Fruit fly (Drosophila melanogaster): ENCODE measurements around the gene gpp.
A peak's percentile ranks its signal among the peaks of the same experiment; 100 is the strongest.

gpp gene

dm6 chr3R:6406566-6407098 lies at the start of gene gpp:
TSS of gene gpp (plus strand) at chr3R:6406855.
- no peak for TF ChIP-seq CG8478 (optimal IDR thresholded peaks at IDR 0.05)
- TF ChIP-seq CTCF (optimal IDR thresholded peaks at IDR 0.05) = peak in 1 of 2 experiments; percentile 5

dm6 chr3R:6368100-6368499 lies 38.6 kb upstream of the gpp start, which contains the start of gene CG42724:
TSS of gene CG42724 (minus strand) at chr3R:6368288.
- TF ChIP-seq CG8478 (optimal IDR thresholded peaks at IDR 0.05) (no peak), CTCF (optimal IDR thresholded peaks at IDR 0.05) (peak in 1 of 2 experiments; percentile 9)

- TF ChIP-seq CG8478 (optimal IDR thresholded peaks at IDR 0.05) = no peak
- TF ChIP-seq CTCF (optimal IDR thresholded peaks at IDR 0.05) = peak in 1 of 2 experiments; percentile 18
These were observed 38.0 kb upstream of the gpp start, which contains the start of gene CG10286 for dm6 chr3R:6368550-6369238. TSS of gene CG10286 (plus strand) at chr3R:6368965.

- TF ChIP-seq CG8478 (optimal IDR thresholded peaks at IDR 0.05) = no peak
- TF ChIP-seq CTCF (optimal IDR thresholded peaks at IDR 0.05) = no peak
These were observed 32.9 kb upstream of the gpp start for dm6 chr3R:6373512-6374306.

dm6 chr3R:6374307-6374574 lies 32.4 kb upstream of the gpp start, which contains the start of gene CG42564:
TSS of gene CG42564 (plus strand) at chr3R:6374475.
- TF ChIP-seq CTCF (optimal IDR thresholded peaks at IDR 0.05) = no peak
- no peak for TF ChIP-seq CG8478 (optimal IDR thresholded peaks at IDR 0.05)

- TF ChIP-seq CTCF (optimal IDR thresholded peaks at IDR 0.05) (no peak), CG8478 (optimal IDR thresholded peaks at IDR 0.05) (no peak)
These were observed 30.7 kb upstream of the gpp start, which contains the start of gene CRAT for dm6 chr3R:6375944-6376343. TSS of gene CRAT (minus strand) at chr3R:6376044.

dm6 chr3R:6377497-6377896 lies 29.2 kb upstream of the gpp start, which contains the start of gene CG42537:
TSS of gene CG42537 (plus strand) at chr3R:6377797.
- no peak for TF ChIP-seq CTCF (optimal IDR thresholded peaks at IDR 0.05)
- TF ChIP-seq CG8478 (optimal IDR thresholded peaks at IDR 0.05) = no peak

- TF ChIP-seq CTCF (optimal IDR thresholded peaks at IDR 0.05) = no peak
- no peak for TF ChIP-seq CG8478 (optimal IDR thresholded peaks at IDR 0.05)
These were observed 26.5 kb upstream of the gpp start, which contains the start of the genes CG1024 and TfIIFalpha for dm6 chr3R:6380129-6380528. TSS of gene CG1024 (minus strand) at chr3R:6380328. TSS of gene TfIIFalpha (plus strand) at chr3R:6380467.

- TF ChIP-seq CTCF (optimal IDR thresholded peaks at IDR 0.05) (no peak), CG8478 (optimal IDR thresholded peaks at IDR 0.05) (no peak)
These were observed 24.9 kb upstream of the gpp start for dm6 chr3R:6381784-6382183.

- no peak for TF ChIP-seq CTCF (optimal IDR thresholded peaks at IDR 0.05)
- no peak for TF ChIP-seq CG8478 (optimal IDR thresholded peaks at IDR 0.05)
These were observed 23.8 kb upstream of the gpp start, which contains the start of gene gzl for dm6 chr3R:6382733-6383465. TSS of gene gzl (plus strand) at chr3R:6382914.

dm6 chr3R:6383466-6383769 lies 23.2 kb upstream of the gpp start:
- TF ChIP-seq CG8478 (optimal IDR thresholded peaks at IDR 0.05) = no peak
- no peak for TF ChIP-seq CTCF (optimal IDR thresholded peaks at IDR 0.05)

dm6 chr3R:6388414-6388830 lies 18.2 kb upstream of the gpp start:
- TF ChIP-seq CTCF (optimal IDR thresholded peaks at IDR 0.05) = no peak
- no peak for TF ChIP-seq CG8478 (optimal IDR thresholded peaks at IDR 0.05)

- TF ChIP-seq CG8478 (optimal IDR thresholded peaks at IDR 0.05) (no peak), CTCF (optimal IDR thresholded peaks at IDR 0.05) (no peak)
These were observed 13.0 kb upstream of the gpp start for dm6 chr3R:6393515-6394246.

- TF ChIP-seq CTCF (optimal IDR thresholded peaks at IDR 0.05) = no peak
- TF ChIP-seq CG8478 (optimal IDR thresholded peaks at IDR 0.05) = no peak
These were observed 12.5 kb upstream of the gpp start for dm6 chr3R:6394247-6394522.
